Worm (Caenorhabditis elegans): Measurements from ENCODE around the gene mig-39.

Gene mig-39

ce11 chrIII:8521654-8522392, 55.0 kb downstream of the mig-39 start:
- no peak for TF ChIP-seq repo-1 (tag; optimal IDR thresholded peaks at IDR 0.05)
- no peak for TF ChIP-seq nhr-179 (tag; optimal IDR thresholded peaks at IDR 0.05)
- TF ChIP-seq nhr-90 (tag; optimal IDR thresholded peaks at IDR 0.05), result no peak
- no peak for TF ChIP-seq hlh-12 (tag; optimal IDR thresholded peaks at IDR 0.05)
- no peak for TF ChIP-seq ets-4 (GFP tag; optimal IDR thresholded peaks at IDR 0.05)
- TF ChIP-seq ceh-27 (GFP tag; optimal IDR thresholded peaks at IDR 0.05), result no peak
- TF ChIP-seq T26A5.8 (tag; optimal IDR thresholded peaks at IDR 0.05), result no peak
- no peak for TF ChIP-seq tlf-1 (GFP tag; optimal IDR thresholded peaks at IDR 0.05)
- no peak for TF ChIP-seq ZK185.1 (tag; optimal IDR thresholded peaks at IDR 0.05; ENCODE audit: poor library complexity, severe bottlenecking)
- no peak for TF ChIP-seq nfya-1 (tag; optimal IDR thresholded peaks at IDR 0.05; ENCODE audit: borderline replicate concordance, insufficient read depth)
- no peak for TF ChIP-seq pha-4 (tag; optimal IDR thresholded peaks at IDR 0.05)
- TF ChIP-seq lag-1 (GFP tag; IDR thresholded peaks at IDR 0.05), result no peak
- TF ChIP-seq lin-40 (tag; optimal IDR thresholded peaks at IDR 0.05), result no peak
- TF ChIP-seq aptf-2 (GFP tag; conservative IDR thresholded peaks at IDR 0.05), result no peak
- TF ChIP-seq snpc-4 (GFP tag; optimal IDR thresholded peaks at IDR 0.05), result no peak
- no peak for TF ChIP-seq snpc-4 (tag; optimal IDR thresholded peaks at IDR 0.05)
- no peak for TF ChIP-seq sdz-38 (tag; optimal IDR thresholded peaks at IDR 0.05)

- TF ChIP-seq lin-26 (GFP tag; IDR thresholded peaks at IDR 0.05), result no peak
- no peak for TF ChIP-seq lin-40 (tag; optimal IDR thresholded peaks at IDR 0.05)
- no peak for TF ChIP-seq snpc-1.3 (tag; optimal IDR thresholded peaks at IDR 0.05; ENCODE audit: insufficient read depth)
- no peak for TF ChIP-seq unc-62 (GFP tag; optimal IDR thresholded peaks at IDR 0.05)
- TF ChIP-seq somi-1 (GFP tag; optimal IDR thresholded peaks at IDR 0.05), result no peak
- TF ChIP-seq D2030.7 (GFP tag; IDR thresholded peaks at IDR 0.05), result no peak
- no peak for TF ChIP-seq let-526 (GFP tag; IDR thresholded peaks at IDR 0.05)
- TF ChIP-seq lin-54 (GFP tag; optimal IDR thresholded peaks at IDR 0.05), result no peak
- TF ChIP-seq egl-18 (GFP tag; IDR thresholded peaks at IDR 0.05), result no peak
- TF ChIP-seq Y53G8AR.9 (GFP tag; conservative IDR thresholded peaks at IDR 0.05), result no peak
- TF ChIP-seq mes-4 (tag; optimal IDR thresholded peaks at IDR 0.05), result no peak
- TF ChIP-seq K11D2.4 (GFP tag; IDR thresholded peaks at IDR 0.05), result no peak
- no peak for TF ChIP-seq athp-1 (tag; optimal IDR thresholded peaks at IDR 0.05)
- no peak for TF ChIP-seq nhr-27 (tag; optimal IDR thresholded peaks at IDR 0.05)
- TF ChIP-seq let-607 (tag; optimal IDR thresholded peaks at IDR 0.05), result no peak
- no peak for TF ChIP-seq ceh-58 (GFP tag; IDR thresholded peaks at IDR 0.05)
- no peak for TF ChIP-seq ceh-27 (GFP tag; optimal IDR thresholded peaks at IDR 0.05)
- TF ChIP-seq rpc-1 (optimal IDR thresholded peaks at IDR 0.05), result no peak
- no peak for TF ChIP-seq rpc-1 (tag; optimal IDR thresholded peaks at IDR 0.05)
Observed at ce11 chrIII:8524773-8525172, 57.9 kb downstream of the mig-39 start, which contains the start of gene idpp-15. Gene idpp-15, plus strand, starts transcription at chrIII:8525073.
